Worm (Caenorhabditis elegans) whole organism, L3 larva: Measurements from ENCODE around the gene srw-7.

Experiments
- ceh-28 ChIP-seq: fragments of 150-350 bp; optimal IDR thresholded peaks from 2 replicates; lab custom pipeline; 2014; ENCODE audit warnings: missing biosample characterization, missing genetic modification reagents, missing genetic modification characterization
- ceh-9 ChIP-seq: sonication (generic microtip); optimal IDR thresholded peaks from 2 replicates; lab custom pipeline; 2018; ENCODE audit warnings: missing biosample characterization, missing genetic modification characterization
- lin-15B ChIP-seq: fragments of 150-350 bp; optimal IDR thresholded peaks from 2 replicates; lab custom pipeline; 2014; ENCODE audit warnings: missing biosample characterization, missing genetic modification characterization
- lin-39 ChIP-seq: fragments of 150-350 bp; optimal IDR thresholded peaks from 2 replicates; lab custom pipeline; 2018; ENCODE audit warnings: missing biosample characterization, missing genetic modification reagents, missing genetic modification characterization
- nhr-12 ChIP-seq: fragments of 150-350 bp; optimal IDR thresholded peaks from 2 replicates; lab custom pipeline; 2014; ENCODE audit warnings: missing biosample characterization, missing genetic modification characterization
- nhr-25 ChIP-seq: sonication (generic microtip); optimal IDR thresholded peaks from 2 replicates; lab custom pipeline; 2017; ENCODE audit warnings: missing biosample characterization, missing genetic modification characterization
- nhr-76 ChIP-seq: fragments of 150-350 bp; sonication (generic microtip); optimal IDR thresholded peaks from 5 replicates; lab custom pipeline; 2014; ENCODE audit warnings: missing biosample characterization, missing genetic modification characterization
- nhr-77 ChIP-seq: fragments of 150-350 bp; optimal IDR thresholded peaks from 2 replicates; lab custom pipeline; 2014; ENCODE audit warnings: missing biosample characterization, missing genetic modification characterization
- snpc-4 ChIP-seq: fragments of 150-350 bp; optimal IDR thresholded peaks from 2 replicates; lab custom pipeline; 2014; ENCODE audit warnings: missing biosample characterization, missing genetic modification characterization

DNA sequence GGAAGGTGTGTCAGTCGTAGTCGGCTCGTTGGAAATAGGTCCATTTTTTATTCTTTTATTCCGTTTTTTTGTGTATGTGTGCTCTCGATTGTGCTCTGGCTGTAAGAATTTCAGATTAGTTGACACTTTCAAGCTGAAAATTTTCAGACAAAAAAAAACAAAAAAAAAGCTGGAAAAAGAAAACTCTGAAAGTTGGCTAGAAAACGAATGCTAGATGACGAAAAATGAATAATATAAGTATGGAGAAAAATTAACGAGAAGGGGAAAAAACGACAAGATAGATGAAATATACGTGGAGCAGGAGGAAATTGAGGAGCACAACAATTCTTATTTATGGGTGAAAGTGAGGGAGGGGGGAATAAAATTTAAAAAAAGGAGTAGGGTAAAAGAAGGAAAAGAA lies 25.6 kb downstream of the srw-7 start, which contains the start of gene H10D18.5:
- TF ChIP-seq nhr-76 (no peak), ceh-28 (no peak), lin-39 (tag; lab: Kevin White, UChicago) (no peak), snpc-4 (tag; lab: Kevin White, UChicago) (no peak), nhr-12 (no peak), nhr-25 (tag; lab: Kevin White, UChicago) (no peak), nhr-77 (no peak), ceh-9 (tag; lab: Kevin White, UChicago) (no peak), lin-15B (tag; lab: Kevin White, UChicago) (no peak)
